Worm (Caenorhabditis elegans) whole organism, late embryonic: ENCODE data around the gene W04H10.5.
"Not testable (repeated sequence)": the region's sequence is repeated elsewhere in the genome, so short reads cannot be mapped to it uniquely, and the experiment has no call there.

Experiments
- ama-1 ChIP-seq: fragments of 150-350 bp; optimal IDR thresholded peaks from 2 replicates; lab custom pipeline; 2014
- zip-5 ChIP-seq: sonication (generic microtip); optimal IDR thresholded peaks from 2 replicates; lab custom pipeline; 2016; ENCODE audit warnings: missing genetic modification characterization, missing compliant biosample characterization

DNA sequence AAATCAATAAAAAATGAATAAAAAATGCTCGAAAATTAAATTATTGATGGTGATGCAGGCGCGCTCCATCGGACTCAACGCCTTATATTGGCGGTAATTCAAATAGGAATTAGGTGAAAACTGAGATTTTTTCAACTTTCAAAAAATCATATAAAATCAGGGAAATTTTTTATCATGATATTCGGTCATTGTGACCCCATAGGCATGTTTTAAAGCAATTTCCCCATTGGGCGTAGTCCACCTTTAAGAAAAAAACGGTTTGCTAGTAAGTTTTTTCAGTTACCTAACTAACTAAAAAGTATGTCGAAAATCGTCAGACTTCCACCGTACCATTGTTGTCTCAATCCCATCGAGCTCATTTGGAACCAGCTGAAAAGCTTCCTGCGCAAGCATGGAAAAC, 12.9 kb upstream of the W04H10.5 start, which contains the start of gene W08F4.1:
- TF ChIP-seq zip-5 (tag; lab: Kevin White, UChicago); ama-1 (lab: Kevin White, UChicago): not testable (repeated sequence)
